Fruit fly (Drosophila melanogaster) whole organism, embryonic: Measurements from ENCODE around the gene CG4462.

Experiments used
- Blimp-1 ChIP-seq: fragments of 200-800 bp; sonication (Bioruptor generic); optimal IDR thresholded peaks from 3 replicates; lab custom pipeline; 2018; ENCODE audit warnings: missing biosample characterization, missing genetic modification characterization, mild to moderate bottlenecking, moderate library complexity, missing genetic modification reagents
- CG12155 ChIP-seq: fragments of 200-800 bp; sonication (Bioruptor generic); optimal IDR thresholded peaks from 3 replicates; lab custom pipeline; 2016; ENCODE audit warnings: missing biosample characterization, missing genetic modification characterization
- CG12391 ChIP-seq: fragments of 200-800 bp; sonication (Bioruptor generic); optimal IDR thresholded peaks from 3 replicates; lab custom pipeline; 2018; ENCODE audit warnings: missing biosample characterization, mild to moderate bottlenecking, missing genetic modification characterization, moderate library complexity
- CG1603 ChIP-seq: fragments of 200-800 bp; sonication (Bioruptor generic); optimal IDR thresholded peaks from 2 replicates; lab custom pipeline; 2019; ENCODE audit warnings: missing biosample characterization, mild to moderate bottlenecking, missing genetic modification characterization, moderate library complexity
- CG2889 ChIP-seq: fragments of 200-800 bp; sonication (Bioruptor generic); IDR thresholded peaks from 3 replicates; pipeline ENCODE4 v1.3.6; 2022; ENCODE audit warnings: missing biosample characterization, missing genetic modification characterization
- D19A ChIP-seq: fragments of 200-800 bp; optimal IDR thresholded peaks from 3 replicates; lab custom pipeline; 2019; ENCODE audit warnings: missing biosample characterization, mild to moderate bottlenecking, missing genetic modification characterization, moderate library complexity
- Dek ChIP-seq: fragments of 200-800 bp; sonication (Bioruptor generic); optimal IDR thresholded peaks from 3 replicates; lab custom pipeline; 2019; ENCODE audit warnings: missing biosample characterization, mild to moderate bottlenecking, missing genetic modification characterization, moderate library complexity
- dimm ChIP-seq: fragments of 200-800 bp; sonication (Bioruptor generic); IDR thresholded peaks from 2 replicates; pipeline ENCODE4 v1.3.6; 2022; ENCODE audit warnings: missing biosample characterization, missing genetic modification characterization
- zen ChIP-seq: fragments of 200-800 bp; sonication (Bioruptor generic); optimal IDR thresholded peaks from 3 replicates; lab custom pipeline; 2018; ENCODE audit warnings: missing biosample characterization, mild to moderate bottlenecking, missing genetic modification characterization, moderate library complexity

dm6 chr3R:19902328-19902727, 22.8 kb downstream of the CG4462 start:
- no peak for TF ChIP-seq D19A
- TF ChIP-seq dimm (GFP tag; lab: Robert Waterston, UW) = no peak
- TF ChIP-seq CG12391 = no peak
- no peak for TF ChIP-seq CG12155 (GFP tag; lab: Kevin White, UChicago)
- no peak for TF ChIP-seq CG1603 (tag; lab: Kevin White, UChicago)
- TF ChIP-seq Blimp-1 (GFP tag; lab: Kevin White, UChicago) = no peak
- TF ChIP-seq Dek (tag; lab: Kevin White, UChicago) = no peak
- TF ChIP-seq CG2889 (GFP tag; lab: Robert Waterston, UW) = no peak
- no peak for TF ChIP-seq zen
